Fruit fly (Drosophila melanogaster) whole organism, embryonic: ENCODE results near the gene CG31804.

Experiments used
- Aef1 ChIP-seq: fragments of 200-800 bp; sonication (Bioruptor generic); IDR thresholded peaks from 3 replicates; pipeline ENCODE4 v1.3.6; 2022; ENCODE audit warnings: missing biosample characterization, missing genetic modification characterization
- Antp ChIP-seq: fragments of 200-800 bp; sonication (Bioruptor generic); optimal IDR thresholded peaks from 3 replicates; lab custom pipeline; 2016; ENCODE audit warnings: missing biosample characterization, missing genetic modification characterization
- C15 ChIP-seq: fragments of 200-800 bp; sonication (Bioruptor generic); IDR thresholded peaks from 3 replicates; pipeline ENCODE4 v1.3.6; 2022; ENCODE audit warnings: missing biosample characterization, missing genetic modification characterization
- CG1024 ChIP-seq: fragments of 200-800 bp; sonication (Bioruptor generic); IDR thresholded peaks from 2 replicates; pipeline ENCODE4 v1.3.6; 2022; ENCODE audit warnings: missing biosample characterization, missing genetic modification characterization
- CG10565 ChIP-seq: fragments of 200-800 bp; sonication (Bioruptor generic); optimal IDR thresholded peaks from 3 replicates; lab custom pipeline; 2016; ENCODE audit warnings: missing biosample characterization, mild to moderate bottlenecking, missing genetic modification characterization
- CG10654 ChIP-seq: fragments of 200-800 bp; sonication (Bioruptor generic); optimal IDR thresholded peaks from 2 replicates; lab custom pipeline; 2016; ENCODE audit warnings: missing biosample characterization, missing genetic modification characterization
- CG11085 ChIP-seq: fragments of 200-800 bp; sonication (Bioruptor generic); IDR thresholded peaks from 2 replicates; pipeline ENCODE4 v1.3.6; 2022; ENCODE audit warnings: missing biosample characterization, missing genetic modification characterization
- CG11398 ChIP-seq: fragments of 200-800 bp; sonication (Bioruptor generic); optimal IDR thresholded peaks from 2 replicates; lab custom pipeline; 2016; ENCODE audit warnings: missing biosample characterization, missing genetic modification characterization
- CG12104 ChIP-seq: fragments of 200-800 bp; sonication (Bioruptor generic); optimal IDR thresholded peaks from 3 replicates; lab custom pipeline; 2016; ENCODE audit warnings: missing biosample characterization, missing genetic modification characterization
- CG13775 ChIP-seq: fragments of 200-800 bp; sonication (Bioruptor generic); optimal IDR thresholded peaks from 3 replicates; lab custom pipeline; 2017; ENCODE audit warnings: missing biosample characterization, mild to moderate bottlenecking, missing genetic modification characterization
- CG2202 ChIP-seq: fragments of 200-800 bp; sonication (Bioruptor generic); optimal IDR thresholded peaks from 2 replicates; lab custom pipeline; 2018; ENCODE audit warnings: missing biosample characterization, mild to moderate bottlenecking, missing genetic modification characterization
- CG2678 ChIP-seq: fragments of 200-800 bp; sonication (Bioruptor generic); optimal IDR thresholded peaks from 3 replicates; lab custom pipeline; 2019; ENCODE audit warnings: missing biosample characterization, mild to moderate bottlenecking, missing genetic modification characterization, moderate library complexity
- CG3163 ChIP-seq: fragments of 200-800 bp; sonication (Bioruptor generic); optimal IDR thresholded peaks from 3 replicates; lab custom pipeline; 2016; ENCODE audit warnings: missing biosample characterization, missing genetic modification characterization
- CG34224 ChIP-seq: fragments of 200-800 bp; sonication (Bioruptor generic); IDR thresholded peaks from 3 replicates; pipeline ENCODE4 v1.3.6; 2022; ENCODE audit warnings: missing biosample characterization, missing genetic modification characterization; ENCODE audit not compliant: partially characterized antibody
- CG3995 ChIP-seq: fragments of 200-800 bp; sonication (Bioruptor generic); optimal IDR thresholded peaks from 3 replicates; lab custom pipeline; 2016; ENCODE audit warnings: missing biosample characterization, missing genetic modification characterization
- CG5180 ChIP-seq: fragments of 200-800 bp; sonication (Bioruptor generic); optimal IDR thresholded peaks from 3 replicates; lab custom pipeline; 2017; ENCODE audit warnings: missing biosample characterization, missing genetic modification characterization, mild to moderate bottlenecking, moderate library complexity, missing genetic modification reagents
- CG6683 ChIP-seq: fragments of 200-800 bp; sonication (Bioruptor generic); optimal IDR thresholded peaks from 2 replicates; lab custom pipeline; 2017; ENCODE audit warnings: missing biosample characterization, mild to moderate bottlenecking, missing genetic modification characterization, missing genetic modification reagents
- CG7271 ChIP-seq: fragments of 200-800 bp; sonication (Bioruptor generic); optimal IDR thresholded peaks from 2 replicates; lab custom pipeline; 2018; ENCODE audit warnings: missing biosample characterization, mild to moderate bottlenecking, missing genetic modification characterization, moderate library complexity
- CG7963 ChIP-seq: fragments of 200-800 bp; sonication (Bioruptor generic); IDR thresholded peaks from 3 replicates; pipeline ENCODE4 v1.3.6; 2022; ENCODE audit warnings: missing biosample characterization, missing genetic modification characterization; ENCODE audit not compliant: partially characterized antibody
- CG9932 ChIP-seq: fragments of 200-800 bp; sonication (Bioruptor generic); IDR thresholded peaks from 2 replicates; pipeline ENCODE4 v1.3.6; 2022; ENCODE audit warnings: missing biosample characterization, missing genetic modification characterization
- Dbx ChIP-seq: fragments of 200-800 bp; sonication (Bioruptor generic); IDR thresholded peaks from 3 replicates; pipeline ENCODE4 v1.3.6; 2022; ENCODE audit warnings: missing biosample characterization, missing genetic modification characterization
- Dll ChIP-seq: fragments of 200-800 bp; sonication (Bioruptor generic); IDR thresholded peaks from 4 replicates; pipeline ENCODE4 v1.3.6; 2022; ENCODE audit warnings: missing biosample characterization, missing genetic modification characterization; ENCODE audit not compliant: partially characterized antibody
- Gsc ChIP-seq: fragments of 200-800 bp; sonication (Bioruptor generic); IDR thresholded peaks from 2 replicates; pipeline ENCODE4 v1.3.6; 2022; ENCODE audit warnings: missing biosample characterization, missing genetic modification characterization
- HmgZ ChIP-seq: fragments of 200-800 bp; sonication (Bioruptor generic); optimal IDR thresholded peaks from 2 replicates; lab custom pipeline; 2018; ENCODE audit warnings: missing biosample characterization, mild to moderate bottlenecking, missing genetic modification characterization
- Hmx ChIP-seq: fragments of 200-800 bp; sonication (Bioruptor generic); optimal IDR thresholded peaks from 2 replicates; lab custom pipeline; 2016; ENCODE audit warnings: missing biosample characterization, missing genetic modification characterization
- MESR4 ChIP-seq: fragments of 200-800 bp; sonication (Bioruptor generic); optimal IDR thresholded peaks from 2 replicates; lab custom pipeline; 2018; ENCODE audit warnings: missing biosample characterization, mild to moderate bottlenecking, missing genetic modification characterization, moderate library complexity
- Mrtf ChIP-seq: fragments of 200-800 bp; sonication (Bioruptor generic); IDR thresholded peaks from 3 replicates; pipeline ENCODE4 v1.3.6; 2022; ENCODE audit warnings: missing biosample characterization, missing genetic modification characterization
- NK7.1 ChIP-seq: fragments of 200-800 bp; sonication (Bioruptor generic); optimal IDR thresholded peaks from 3 replicates; lab custom pipeline; 2016; ENCODE audit warnings: missing biosample characterization, missing genetic modification characterization
- Pdp1 ChIP-seq, 2 experiments: fragments of 200-800 bp; sonication (Bioruptor generic); optimal IDR thresholded peaks; 3 replicates each; lab custom pipeline; 2016; ENCODE audit warnings: missing biosample characterization in 2 of 2, missing genetic modification characterization in 2 of 2, mild to moderate bottlenecking in 1 of 2, moderate library complexity in 1 of 2
- Tbp ChIP-seq: fragments of >200 bp; optimal IDR thresholded peaks from 2 replicates; lab custom pipeline; 2018; ENCODE audit warnings: missing biosample characterization, missing genetic modification characterization
- bab2 ChIP-seq: fragments of 200-800 bp; sonication (Bioruptor generic); optimal IDR thresholded peaks from 2 replicates; lab custom pipeline; 2016; ENCODE audit warnings: missing biosample characterization, missing genetic modification characterization
- cad ChIP-seq: fragments of >200 bp; optimal IDR thresholded peaks from 2 replicates; lab custom pipeline; 2017; ENCODE audit warnings: missing biosample characterization, missing genetic modification characterization
- da ChIP-seq: fragments of 200-800 bp; sonication (Bioruptor generic); optimal IDR thresholded peaks from 2 replicates; lab custom pipeline; 2016; ENCODE audit warnings: missing biosample characterization, missing genetic modification characterization
- dmrt11E ChIP-seq: fragments of 200-800 bp; sonication (Bioruptor generic); optimal IDR thresholded peaks from 3 replicates; lab custom pipeline; 2018; ENCODE audit warnings: missing biosample characterization, mild to moderate bottlenecking, missing genetic modification characterization, moderate library complexity
- dysf ChIP-seq: fragments of 200-800 bp; sonication (Bioruptor generic); IDR thresholded peaks from 3 replicates; pipeline ENCODE4 v1.3.6; 2022; ENCODE audit warnings: missing biosample characterization, missing genetic modification characterization
- eve ChIP-seq, 2 experiments: fragments of >200 bp; optimal IDR thresholded peaks; 2 replicates each; lab custom pipeline; 2017; ENCODE audit warnings: missing biosample characterization in 2 of 2, missing genetic modification characterization in 2 of 2
- eyg ChIP-seq: fragments of 200-800 bp; sonication (Bioruptor generic); optimal IDR thresholded peaks from 3 replicates; lab custom pipeline; 2016; ENCODE audit warnings: missing biosample characterization, missing genetic modification characterization
- grau ChIP-seq: fragments of 200-800 bp; optimal IDR thresholded peaks from 3 replicates; lab custom pipeline; 2019; ENCODE audit warnings: missing biosample characterization, mild to moderate bottlenecking, missing genetic modification characterization, moderate library complexity
- hkb ChIP-seq, 2 experiments: fragments of 200-800 bp in 1 of 2; fragments of >200 bp in 1 of 2; sonication (Bioruptor generic) in 1 of 2; IDR thresholded peaks in 1 of 2; optimal IDR thresholded peaks in 1 of 2; 2 replicates each; pipeline versions ENCODE4 v1.3.6 to Lab custom; 2017 to 2022; ENCODE audit warnings: missing biosample characterization in 1 of 2, missing genetic modification characterization in 1 of 2
- inv ChIP-seq: fragments of 200-800 bp; sonication (Bioruptor generic); IDR thresholded peaks from 2 replicates; pipeline ENCODE4 v1.3.6; 2022; ENCODE audit warnings: missing biosample characterization, missing genetic modification characterization; ENCODE audit not compliant: partially characterized antibody
- nerfin-2 ChIP-seq: fragments of 200-800 bp; sonication (Bioruptor generic); IDR thresholded peaks from 2 replicates; pipeline ENCODE4 v1.3.6; 2022; ENCODE audit warnings: missing biosample characterization, missing genetic modification characterization; ENCODE audit not compliant: partially characterized antibody
- org-1 ChIP-seq: fragments of 200-800 bp; sonication (Bioruptor generic); optimal IDR thresholded peaks from 2 replicates; lab custom pipeline; 2017; ENCODE audit warnings: missing biosample characterization, missing genetic modification characterization
- scrt ChIP-seq: fragments of 200-800 bp; sonication (Bioruptor generic); optimal IDR thresholded peaks from 2 replicates; lab custom pipeline; 2018; ENCODE audit warnings: missing biosample characterization, mild to moderate bottlenecking, missing genetic modification characterization, moderate library complexity
- slbo ChIP-seq: fragments of 200-800 bp; sonication (Bioruptor generic); IDR thresholded peaks from 2 replicates; pipeline ENCODE4 v1.3.6; 2022; ENCODE audit warnings: missing biosample characterization, missing genetic modification characterization
- sna ChIP-seq: fragments of 200-800 bp; sonication (Bioruptor generic); IDR thresholded peaks from 2 replicates; pipeline ENCODE4 v1.3.6; 2022; ENCODE audit warnings: missing biosample characterization, missing genetic modification characterization; ENCODE audit not compliant: partially characterized antibody
- sr ChIP-seq: fragments of 200-800 bp; sonication (Bioruptor generic); IDR thresholded peaks from 3 replicates; pipeline ENCODE4 v1.3.6; 2022; ENCODE audit warnings: missing biosample characterization, missing genetic modification characterization
- unc-4 ChIP-seq: fragments of 200-800 bp; sonication (Bioruptor generic); IDR thresholded peaks from 2 replicates; pipeline ENCODE4 v1.3.6; 2022; ENCODE audit warnings: missing biosample characterization, missing genetic modification characterization; ENCODE audit not compliant: partially characterized antibody
- usp ChIP-seq: fragments of >200 bp; optimal IDR thresholded peaks from 2 replicates; lab custom pipeline; 2017; ENCODE audit warnings: missing biosample characterization, missing genetic modification characterization
- vfl ChIP-seq: fragments of 200-800 bp; sonication (Bioruptor generic); optimal IDR thresholded peaks from 2 replicates; lab custom pipeline; 2016; ENCODE audit warnings: missing biosample characterization, missing genetic modification characterization

CG31804 gene

DNA sequence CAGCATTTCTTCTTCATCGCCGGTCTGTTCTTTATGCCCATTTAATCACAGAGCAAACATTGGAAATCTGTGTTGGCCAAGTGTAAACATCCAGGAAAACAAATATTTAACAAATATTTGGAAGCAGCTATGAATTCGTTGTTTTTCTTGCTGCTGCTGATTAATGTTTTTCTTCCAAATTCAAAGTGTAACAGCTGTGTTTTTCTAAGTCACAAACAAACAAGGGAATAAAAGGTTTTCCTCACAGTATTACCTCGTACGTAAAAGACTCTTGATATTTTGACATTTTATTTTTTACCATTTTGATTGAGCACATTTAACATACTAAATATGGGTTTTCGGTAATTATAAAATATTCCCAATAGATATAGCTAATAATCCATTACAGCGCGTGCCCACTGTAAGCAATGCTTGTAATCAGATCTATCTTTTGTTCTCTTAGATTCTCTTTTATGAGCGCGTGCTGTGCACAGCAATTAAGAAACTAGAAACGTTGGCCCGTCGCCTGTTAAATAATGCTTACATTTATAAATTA, 15.5 kb downstream of the CG31804 start (continued):
- TF ChIP-seq hkb (optimal IDR thresholded peaks at IDR 0.05; lab: Kevin White, UChicago): no peak
- TF ChIP-seq hkb (GFP tag; IDR thresholded peaks at IDR 0.05; lab: Robert Waterston, UW): peak; percentile 95
- peak; percentile 98 for TF ChIP-seq eyg
- peak; percentile 99 for TF ChIP-seq CG7271
- TF ChIP-seq org-1 (GFP tag; lab: Kevin White, UChicago): peak; percentile 91
- peak in 1 of 2 experiments; percentile 93 for TF ChIP-seq eve (GFP tag; optimal IDR thresholded peaks at IDR 0.05; lab: Kevin White, UChicago)
- no peak for TF ChIP-seq nerfin-2 (GFP tag; lab: Robert Waterston, UW)
- peak; percentile 94 for TF ChIP-seq CG6683 (GFP tag; lab: Kevin White, UChicago)
- peak; percentile 88 for TF ChIP-seq sr (GFP tag; lab: Robert Waterston, UW)
- TF ChIP-seq scrt (GFP tag; lab: Kevin White, UChicago): peak; percentile 90
- peak; percentile 97 for TF ChIP-seq slbo
- peak; percentile 91 for TF ChIP-seq CG13775 (GFP tag; lab: Kevin White, UChicago)

DNA sequence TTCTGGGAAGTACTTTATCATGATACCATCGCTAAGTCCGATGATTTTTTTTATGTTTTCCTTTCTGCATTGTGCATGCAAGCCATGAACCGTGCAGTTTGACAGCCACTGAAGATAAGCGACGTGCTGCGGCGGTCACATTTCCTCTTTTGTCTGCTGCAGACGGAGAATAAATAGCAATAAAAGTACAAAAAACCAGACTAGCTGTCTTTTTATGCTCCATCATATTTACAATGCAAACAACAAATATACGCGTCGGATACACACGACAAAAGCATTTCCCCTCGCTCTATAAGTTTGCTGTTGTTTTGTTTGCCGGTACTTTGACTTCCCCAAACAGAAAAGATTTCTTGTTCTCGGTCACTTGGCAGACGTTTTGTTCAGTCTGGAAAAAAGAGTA, 16.5 kb downstream of the CG31804 start:
- peak; percentile 73 for TF ChIP-seq CG5180 (GFP tag; lab: Kevin White, UChicago)
- no peak for TF ChIP-seq usp (GFP tag; lab: Kevin White, UChicago)
- no peak for TF ChIP-seq Dll (GFP tag; lab: Robert Waterston, UW)
- peak; percentile 80 for TF ChIP-seq CG2678 (tag; lab: Kevin White, UChicago)
- TF ChIP-seq Gsc (GFP tag; lab: Robert Waterston, UW): no peak
- no peak for TF ChIP-seq Mrtf (GFP tag; lab: Robert Waterston, UW)
- TF ChIP-seq Dbx (GFP tag; lab: Robert Waterston, UW): no peak
- peak; percentile 49 for TF ChIP-seq da
- no peak for TF ChIP-seq vfl (GFP tag; lab: Kevin White, UChicago)
- peak; percentile 46 for TF ChIP-seq HmgZ (tag; lab: Kevin White, UChicago)
- TF ChIP-seq Antp (GFP tag; lab: Kevin White, UChicago): peak; percentile 54
- no peak for TF ChIP-seq C15 (GFP tag; lab: Robert Waterston, UW)
- TF ChIP-seq unc-4 (GFP tag; lab: Robert Waterston, UW): no peak
- TF ChIP-seq Hmx (GFP tag; lab: Kevin White, UChicago): no peak
- no peak for TF ChIP-seq CG34224 (GFP tag; lab: Robert Waterston, UW)
- peak; percentile 30 for TF ChIP-seq NK7.1
- TF ChIP-seq CG7963 (GFP tag; lab: Robert Waterston, UW): no peak
- TF ChIP-seq CG10565 (GFP tag; lab: Kevin White, UChicago): no peak
- peak; percentile 31 for TF ChIP-seq CG3163
- peak; percentile 45 for TF ChIP-seq CG6683 (GFP tag; lab: Kevin White, UChicago)
- TF ChIP-seq CG11085 (GFP tag; lab: Robert Waterston, UW): no peak
- TF ChIP-seq CG2202 (tag; lab: Kevin White, UChicago): peak; percentile 90
- peak; percentile 84 for TF ChIP-seq CG12104
- TF ChIP-seq dmrt11E (tag; lab: Kevin White, UChicago): peak; percentile 81
- no peak for TF ChIP-seq dysf (GFP tag; lab: Robert Waterston, UW)
- peak; percentile 6 for TF ChIP-seq MESR4
- no peak for TF ChIP-seq Tbp (GFP tag; lab: Kevin White, UChicago)
- TF ChIP-seq CG1024: peak; percentile 45; the same call in 1 of the 2 replicates
- TF ChIP-seq sna (GFP tag; lab: Robert Waterston, UW): no peak
- TF ChIP-seq Pdp1 (GFP tag; optimal IDR thresholded peaks at IDR 0.05; lab: Kevin White, UChicago): peak; percentile 44 to 63
- TF ChIP-seq CG10654 (GFP tag; lab: Kevin White, UChicago): peak; percentile 57
- no peak for TF ChIP-seq Aef1 (GFP tag; lab: Robert Waterston, UW)
- TF ChIP-seq grau (tag; lab: Kevin White, UChicago): peak; percentile 21
- TF ChIP-seq bab2 (GFP tag; lab: Kevin White, UChicago): peak; percentile 64
- no peak for TF ChIP-seq inv
- peak; percentile 42 for TF ChIP-seq cad (GFP tag; lab: Kevin White, UChicago)
- TF ChIP-seq CG3995 (GFP tag; lab: Kevin White, UChicago): no peak
- TF ChIP-seq CG11398: peak; percentile 81
- peak; percentile 33; the same call in 1 of the 3 replicates for TF ChIP-seq sr (GFP tag; lab: Robert Waterston, UW)
- TF ChIP-seq CG9932 (GFP tag; lab: Robert Waterston, UW): no peak
